Fruit fly (Drosophila melanogaster): ENCODE measurements around the gene wg.

wg gene

DNA sequence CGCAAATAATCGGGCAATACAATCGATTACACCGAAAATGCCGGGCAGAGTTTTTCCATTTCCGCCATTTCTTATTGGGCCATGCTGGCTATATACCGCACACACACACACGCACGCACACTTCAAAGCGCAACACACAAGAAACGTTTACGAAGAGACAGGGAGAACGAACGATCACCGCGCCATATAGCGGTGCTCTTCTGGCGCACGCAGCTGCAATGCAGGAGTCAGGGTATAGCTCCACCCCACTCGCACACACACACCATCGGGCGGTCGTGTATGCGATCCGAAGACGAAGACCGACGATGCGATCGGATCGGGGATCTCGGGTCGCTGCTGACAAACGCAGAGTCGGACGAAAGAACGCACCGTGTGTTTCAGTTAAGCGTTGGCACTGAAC is at the start of gene wg:
Gene wg, plus strand, starts transcription at position 378 of the 400 bp plus-strand sequence.
- peak; percentile 38 for TF ChIP-seq gl (tag; optimal IDR thresholded peaks at IDR 0.05)
- TF ChIP-seq CG8301 (tag; optimal IDR thresholded peaks at IDR 0.05), result no peak
- TF ChIP-seq CG8159 (tag; optimal IDR thresholded peaks at IDR 0.05), result peak; percentile 17
- TF ChIP-seq CG17806 (tag; optimal IDR thresholded peaks at IDR 0.05), result no peak
- no peak for TF ChIP-seq CG10348 (GFP tag; IDR thresholded peaks at IDR 0.05)
- TF ChIP-seq CG32121 (GFP tag; IDR thresholded peaks at IDR 0.05), result peak; percentile 43; the same call in 1 of the 2 replicates
- peak; percentile 39 for TF ChIP-seq EcR (GFP tag; optimal IDR thresholded peaks at IDR 0.05)
- no peak for TF ChIP-seq CG9948 (tag; optimal IDR thresholded peaks at IDR 0.05)
- no peak for TF ChIP-seq CG14655 (GFP tag; optimal IDR thresholded peaks at IDR 0.05)
- TF ChIP-seq CG34367 (tag; optimal IDR thresholded peaks at IDR 0.05), result no peak
- TF ChIP-seq CG13204 (GFP tag; optimal IDR thresholded peaks at IDR 0.05), result peak; percentile 21
- peak; percentile 41; the same call in 1 of the 3 replicates for TF ChIP-seq fd96Ca (GFP tag; IDR thresholded peaks at IDR 0.05)
- TF ChIP-seq CG15710 (tag; optimal IDR thresholded peaks at IDR 0.05), result no peak
- peak; percentile 30 for TF ChIP-seq Pif1A (GFP tag; optimal IDR thresholded peaks at IDR 0.05)
- no peak for TF ChIP-seq CG12605 (GFP tag; IDR thresholded peaks at IDR 0.05)
- TF ChIP-seq Snoo (tag; optimal IDR thresholded peaks at IDR 0.05), result no peak
- TF ChIP-seq rn (GFP tag; IDR thresholded peaks at IDR 0.05), result no peak
- peak; percentile 53; the same call in 2 of the 3 replicates for TF ChIP-seq CG4496 (GFP tag; IDR thresholded peaks at IDR 0.05)
- TF ChIP-seq Pif1B (GFP tag; optimal IDR thresholded peaks at IDR 0.05), result peak; percentile 9
- TF ChIP-seq Ets98B (GFP tag; IDR thresholded peaks at IDR 0.05), result 0 out of 2 replicates have a peak, but pooled peaks have one; percentile 18
- TF ChIP-seq D1 (tag; optimal IDR thresholded peaks at IDR 0.05), result no peak

- TF ChIP-seq gl (tag; optimal IDR thresholded peaks at IDR 0.05) (no peak), CG15710 (tag; optimal IDR thresholded peaks at IDR 0.05) (no peak), CG8159 (tag; optimal IDR thresholded peaks at IDR 0.05) (no peak), CG8301 (tag; optimal IDR thresholded peaks at IDR 0.05) (no peak), Ets98B (GFP tag; IDR thresholded peaks at IDR 0.05) (no peak), CG4496 (GFP tag; IDR thresholded peaks at IDR 0.05) (no peak), CG12605 (GFP tag; IDR thresholded peaks at IDR 0.05) (no peak), CG34367 (tag; optimal IDR thresholded peaks at IDR 0.05) (no peak), CG14655 (GFP tag; optimal IDR thresholded peaks at IDR 0.05) (no peak), rn (GFP tag; IDR thresholded peaks at IDR 0.05) (no peak), CG17806 (tag; optimal IDR thresholded peaks at IDR 0.05) (no peak), Pif1B (GFP tag; optimal IDR thresholded peaks at IDR 0.05) (no peak), Snoo (tag; optimal IDR thresholded peaks at IDR 0.05) (no peak), D1 (tag; optimal IDR thresholded peaks at IDR 0.05) (no peak), fd96Ca (GFP tag; IDR thresholded peaks at IDR 0.05) (no peak), CG9948 (tag; optimal IDR thresholded peaks at IDR 0.05) (no peak)
Observed at dm6 chr2L:7257212-7257611, 49.7 kb upstream of the wg start, which contains the start of gene CG31909. Gene CG31909 (plus strand): TSS chr2L:7257512.

DNA sequence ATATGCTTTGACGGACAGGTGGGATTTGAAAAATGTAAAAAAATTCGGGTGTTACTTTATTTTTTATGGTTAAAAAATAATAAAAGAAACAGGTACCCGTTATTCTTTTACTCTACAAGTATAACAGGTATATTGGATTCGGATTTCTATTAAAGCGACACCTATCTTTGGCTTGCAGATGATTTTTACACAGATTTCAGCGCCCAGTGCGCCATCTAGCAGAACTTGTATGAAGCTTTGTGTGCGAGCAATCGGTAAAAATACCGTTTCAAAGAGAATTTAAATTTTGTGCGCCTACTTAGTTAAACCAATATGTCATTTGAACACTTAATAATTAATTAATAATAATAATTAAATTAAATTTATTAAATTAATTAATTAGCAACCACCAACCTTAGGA is 48.9 kb upstream of the wg start:
- TF ChIP-seq Snoo (tag; optimal IDR thresholded peaks at IDR 0.05) (peak; percentile 20), CG9948 (tag; optimal IDR thresholded peaks at IDR 0.05) (no peak), D1 (tag; optimal IDR thresholded peaks at IDR 0.05) (peak; percentile 59)

dm6 chr2L:7259500-7259899 is 47.5 kb upstream of the wg start:
- no peak for TF ChIP-seq CG15710 (tag; optimal IDR thresholded peaks at IDR 0.05)
- no peak for TF ChIP-seq CG13204 (GFP tag; optimal IDR thresholded peaks at IDR 0.05)
- no peak for TF ChIP-seq CG34367 (tag; optimal IDR thresholded peaks at IDR 0.05)
- no peak for TF ChIP-seq CG8159 (tag; optimal IDR thresholded peaks at IDR 0.05)
- no peak for TF ChIP-seq rn (GFP tag; IDR thresholded peaks at IDR 0.05)
- TF ChIP-seq Snoo (tag; optimal IDR thresholded peaks at IDR 0.05), result no peak
- TF ChIP-seq CG32121 (GFP tag; IDR thresholded peaks at IDR 0.05), result no peak

DNA sequence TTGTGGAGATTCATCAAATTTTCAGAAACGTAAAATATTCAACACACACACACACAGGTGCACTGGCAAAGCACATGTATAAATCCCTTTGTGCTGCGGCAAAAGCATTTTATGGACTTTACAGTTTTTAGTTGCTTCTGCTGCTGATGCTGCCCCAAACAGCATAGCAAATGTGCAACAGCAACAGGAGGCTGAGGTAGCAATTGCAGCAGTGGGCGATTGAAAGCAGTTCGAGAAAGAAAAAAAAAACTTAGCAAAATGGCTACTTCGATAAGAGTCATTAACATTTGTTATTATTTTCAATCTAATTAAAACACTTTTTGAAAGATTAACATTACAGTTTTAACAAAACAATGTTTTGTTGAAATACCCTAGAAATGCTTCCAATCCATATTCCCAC is 46.7 kb upstream of the wg start:
- TF ChIP-seq fd96Ca (GFP tag; IDR thresholded peaks at IDR 0.05), result no peak
- TF ChIP-seq Ets98B (GFP tag; IDR thresholded peaks at IDR 0.05), result 0 out of 2 replicates have a peak, but pooled peaks have one; percentile 6

DNA sequence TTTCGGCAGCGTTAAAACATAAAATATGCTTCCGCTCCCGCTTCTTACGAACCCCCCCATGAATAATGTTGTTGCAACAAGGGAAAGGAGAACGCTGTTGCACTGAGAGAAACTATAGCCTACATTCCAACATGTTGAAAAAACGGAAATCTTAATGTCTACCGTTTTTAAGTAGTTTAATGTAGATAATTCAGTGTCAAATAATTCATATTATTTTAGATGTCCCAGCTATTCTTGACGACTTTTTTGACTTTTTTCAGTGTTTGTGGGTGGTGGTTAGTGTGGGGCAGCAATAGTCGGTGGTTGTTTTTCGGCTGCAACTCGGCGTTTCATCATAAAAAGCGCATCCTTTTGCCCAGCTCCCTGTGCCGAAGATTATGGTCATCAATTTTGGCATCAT is 45.0 kb upstream of the wg start:
- TF ChIP-seq Pif1A (GFP tag; optimal IDR thresholded peaks at IDR 0.05) (peak; percentile 27), CG34367 (tag; optimal IDR thresholded peaks at IDR 0.05) (no peak), Snoo (tag; optimal IDR thresholded peaks at IDR 0.05) (peak; percentile 8), CG15710 (tag; optimal IDR thresholded peaks at IDR 0.05) (peak; percentile 6)

DNA sequence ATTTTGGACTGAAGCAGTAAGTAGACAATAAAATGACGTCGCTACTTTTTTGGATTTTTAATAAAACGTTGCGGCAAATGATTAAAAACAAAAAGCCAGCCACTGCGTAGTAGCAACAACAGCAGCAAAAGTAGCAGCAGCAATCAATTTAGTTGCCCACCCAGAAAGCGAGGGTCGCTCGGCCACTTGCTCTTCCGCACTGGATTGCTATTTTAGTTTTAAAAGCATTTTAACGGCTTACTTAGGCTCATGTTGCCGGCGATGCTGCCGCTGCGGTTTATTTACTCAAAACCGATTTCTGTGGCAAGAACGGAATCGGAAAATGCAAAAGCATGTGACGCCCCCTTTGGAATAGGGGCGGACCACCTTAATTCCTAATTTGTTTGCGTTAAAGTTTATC is 44.4 kb upstream of the wg start:
- TF ChIP-seq gl (tag; optimal IDR thresholded peaks at IDR 0.05) (no peak), CG17806 (tag; optimal IDR thresholded peaks at IDR 0.05) (no peak), CG15710 (tag; optimal IDR thresholded peaks at IDR 0.05) (no peak), CG34367 (tag; optimal IDR thresholded peaks at IDR 0.05) (no peak)

DNA sequence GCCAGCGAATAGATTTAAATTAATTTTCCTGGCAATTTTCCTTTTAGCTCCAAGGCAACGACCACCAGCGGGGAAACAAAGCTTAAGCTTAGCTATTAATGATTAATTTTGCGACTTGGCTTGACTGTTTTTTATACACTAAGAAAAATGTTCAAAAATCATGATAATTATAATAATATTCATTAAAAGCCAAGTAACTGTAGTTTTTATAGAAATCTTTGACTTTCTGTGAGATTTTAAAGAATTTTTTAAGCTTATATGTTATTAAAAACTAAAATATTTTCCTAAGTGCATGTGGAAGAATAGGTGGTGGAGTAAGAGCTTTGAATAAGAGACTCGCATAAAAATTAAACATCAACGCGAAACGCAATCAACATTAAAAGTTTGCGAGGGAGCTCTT is 42.6 kb upstream of the wg start:
- no peak for TF ChIP-seq CG8159 (tag; optimal IDR thresholded peaks at IDR 0.05)
- no peak for TF ChIP-seq CG15710 (tag; optimal IDR thresholded peaks at IDR 0.05)
- no peak for TF ChIP-seq CG8301 (tag; optimal IDR thresholded peaks at IDR 0.05)
- no peak for TF ChIP-seq CG17806 (tag; optimal IDR thresholded peaks at IDR 0.05)
- no peak for TF ChIP-seq rn (GFP tag; IDR thresholded peaks at IDR 0.05)
- TF ChIP-seq CG13204 (GFP tag; optimal IDR thresholded peaks at IDR 0.05), result no peak
- TF ChIP-seq CG12605 (GFP tag; IDR thresholded peaks at IDR 0.05), result no peak
- TF ChIP-seq D1 (tag; optimal IDR thresholded peaks at IDR 0.05), result no peak
- no peak for TF ChIP-seq Pif1A (GFP tag; optimal IDR thresholded peaks at IDR 0.05)
- TF ChIP-seq Snoo (tag; optimal IDR thresholded peaks at IDR 0.05), result no peak
- no peak for TF ChIP-seq Ets98B (GFP tag; IDR thresholded peaks at IDR 0.05)
- no peak for TF ChIP-seq CG9948 (tag; optimal IDR thresholded peaks at IDR 0.05)
